Worm (Caenorhabditis elegans) whole organism, mixed stage, embryonic: ENCODE results near the gene hlh-27.
"Not testable (repeated sequence)": the region's sequence is repeated elsewhere in the genome, so short reads cannot be mapped to it uniquely, and the experiment has no call there.

ENCODE experiments used
- M03D4.4 ChIP-seq: sonication (generic microtip); optimal IDR thresholded peaks from 2 replicates; lab custom pipeline; 2017; ENCODE audit warnings: mild to moderate bottlenecking, missing genetic modification characterization, missing compliant biosample characterization
- bed-3 ChIP-seq: fragments of 200-800 bp; sonication (Bioruptor generic); optimal IDR thresholded peaks from 3 replicates; lab custom pipeline; 2018; ENCODE audit warnings: mild to moderate bottlenecking, missing genetic modification characterization, moderate library complexity, missing compliant biosample characterization
- blmp-1 ChIP-seq: fragments of 150-350 bp; optimal IDR thresholded peaks from 2 replicates; lab custom pipeline; 2014; ENCODE audit warnings: missing biosample characterization, missing genetic modification characterization
- ceh-39 ChIP-seq: fragments of 150-350 bp; optimal IDR thresholded peaks from 2 replicates; lab custom pipeline; 2014; ENCODE audit warnings: missing biosample characterization, missing genetic modification characterization
- ceh-43 ChIP-seq: fragments of 200-800 bp; sonication (Bioruptor generic); optimal IDR thresholded peaks from 2 replicates; lab custom pipeline; 2018; ENCODE audit warnings: mild to moderate bottlenecking, missing genetic modification characterization, moderate library complexity, missing compliant biosample characterization
- ceh-83 ChIP-seq: fragments of 200-800 bp; sonication (Bioruptor generic); optimal IDR thresholded peaks from 2 replicates; lab custom pipeline; 2018; ENCODE audit warnings: mild to moderate bottlenecking, missing genetic modification characterization, missing compliant biosample characterization
- ces-1 ChIP-seq: fragments of 150-350 bp; optimal IDR thresholded peaks from 2 replicates; lab custom pipeline; 2014; ENCODE audit warnings: missing biosample characterization, missing genetic modification reagents, missing genetic modification characterization
- cnd-1 ChIP-seq: fragments of 200-800 bp; sonication (Bioruptor generic); optimal IDR thresholded peaks from 2 replicates; lab custom pipeline; 2018; ENCODE audit warnings: mild to moderate bottlenecking, missing genetic modification characterization, missing compliant biosample characterization
- drap-1 ChIP-seq: fragments of 200-800 bp; sonication (Bioruptor generic); optimal IDR thresholded peaks from 3 replicates; lab custom pipeline; 2018; ENCODE audit warnings: mild to moderate bottlenecking, missing genetic modification characterization, missing compliant biosample characterization
- elt-1 ChIP-seq: sonication (generic microtip); optimal IDR thresholded peaks from 2 replicates; lab custom pipeline; 2017; ENCODE audit warnings: missing genetic modification characterization, mild to moderate bottlenecking, missing compliant biosample characterization, antibody characterized with exemption, moderate library complexity, borderline replicate concordance; ENCODE audit not compliant: insufficient read depth
- elt-3 ChIP-seq: fragments of 150-350 bp; optimal IDR thresholded peaks from 2 replicates; lab custom pipeline; 2014; ENCODE audit warnings: missing biosample characterization, missing genetic modification characterization
- ham-2 ChIP-seq: fragments of 200-800 bp; sonication (Bioruptor generic); optimal IDR thresholded peaks from 2 replicates; lab custom pipeline; 2018; ENCODE audit warnings: mild to moderate bottlenecking, missing genetic modification characterization, missing compliant biosample characterization
- hlh-1 ChIP-seq: fragments of 150-350 bp; optimal IDR thresholded peaks from 2 replicates; lab custom pipeline; 2014; ENCODE audit warnings: missing biosample characterization, missing genetic modification reagents, missing genetic modification characterization
- lin-13 ChIP-seq: fragments of 150-350 bp; optimal IDR thresholded peaks from 2 replicates; lab custom pipeline; 2014; ENCODE audit warnings: missing biosample characterization, missing genetic modification characterization
- lin-32 ChIP-seq: fragments of 200-800 bp; sonication (Bioruptor generic); optimal IDR thresholded peaks from 2 replicates; lab custom pipeline; 2018; ENCODE audit warnings: mild to moderate bottlenecking, missing genetic modification characterization, missing compliant biosample characterization
- lsy-2 ChIP-seq: fragments of 150-350 bp; optimal IDR thresholded peaks from 2 replicates; lab custom pipeline; 2014; ENCODE audit warnings: missing biosample characterization, missing genetic modification characterization
- mab-5 ChIP-seq: fragments of 150-350 bp; optimal IDR thresholded peaks from 2 replicates; lab custom pipeline; 2014; ENCODE audit warnings: missing biosample characterization, missing genetic modification characterization
- mep-1 ChIP-seq: fragments of 150-350 bp; optimal IDR thresholded peaks from 2 replicates; lab custom pipeline; 2017; ENCODE audit warnings: missing biosample characterization, missing genetic modification reagents, missing genetic modification characterization, inconsistent platforms
- mls-2 ChIP-seq: sonication (generic microtip); optimal IDR thresholded peaks from 2 replicates; lab custom pipeline; 2016; ENCODE audit warnings: mild to moderate bottlenecking, missing genetic modification characterization, moderate library complexity, missing compliant biosample characterization
- nhr-2 ChIP-seq: fragments of 150-350 bp; optimal IDR thresholded peaks from 2 replicates; lab custom pipeline; 2014; ENCODE audit warnings: missing biosample characterization, missing genetic modification characterization
- nhr-237 ChIP-seq: fragments of 150-350 bp; optimal IDR thresholded peaks from 2 replicates; lab custom pipeline; 2014; ENCODE audit warnings: missing biosample characterization, missing genetic modification characterization
- nhr-28 ChIP-seq: fragments of 150-350 bp; optimal IDR thresholded peaks from 2 replicates; lab custom pipeline; 2014; ENCODE audit warnings: missing biosample characterization, missing genetic modification characterization
- nhr-76 ChIP-seq: sonication (generic microtip); optimal IDR thresholded peaks from 2 replicates; lab custom pipeline; 2017; ENCODE audit warnings: missing biosample characterization, missing genetic modification characterization
- pha-4 ChIP-seq: fragments of 150-350 bp; optimal IDR thresholded peaks from 2 replicates; lab custom pipeline; 2018; ENCODE audit warnings: missing biosample characterization, missing genetic modification reagents, missing genetic modification characterization
- snpc-4 ChIP-seq: fragments of 150-350 bp; optimal IDR thresholded peaks from 2 replicates; lab custom pipeline; 2014; ENCODE audit warnings: missing biosample characterization, missing genetic modification characterization
- sptf-1 ChIP-seq: sonication (generic microtip); optimal IDR thresholded peaks from 2 replicates; lab custom pipeline; 2017; ENCODE audit warnings: mild to moderate bottlenecking, missing genetic modification characterization, moderate library complexity, missing compliant biosample characterization
- tbx-8 ChIP-seq: fragments of 200-800 bp; sonication (Bioruptor generic); optimal IDR thresholded peaks from 2 replicates; lab custom pipeline; 2018; ENCODE audit warnings: mild to moderate bottlenecking, missing genetic modification characterization, moderate library complexity, missing compliant biosample characterization
- unc-39 ChIP-seq: fragments of 150-350 bp; optimal IDR thresholded peaks from 2 replicates; lab custom pipeline; 2014; ENCODE audit warnings: missing biosample characterization, missing genetic modification characterization
- unc-62 ChIP-seq: fragments of 150-350 bp; optimal IDR thresholded peaks from 2 replicates; lab custom pipeline; 2014; ENCODE audit warnings: missing biosample characterization, missing genetic modification reagents, missing genetic modification characterization
- zip-8 ChIP-seq: fragments of 150-350 bp; optimal IDR thresholded peaks from 2 replicates; lab custom pipeline; 2014; ENCODE audit warnings: missing biosample characterization, missing genetic modification characterization
- ztf-11 ChIP-seq: fragments of 150-350 bp; optimal IDR thresholded peaks from 2 replicates; lab custom pipeline; 2014; ENCODE audit warnings: missing biosample characterization, missing genetic modification characterization

Gene hlh-27

ce11 chrII:5540113-5540512 is at the start of gene hlh-27:
TSS of gene hlh-27 (minus strand) at chrII:5540213.
- not testable (repeated sequence) for TF ChIP-seq ceh-43; unc-62 (GFP tag; lab: Kevin White, UChicago); tbx-8 (GFP tag; lab: Kevin White, UChicago)

DNA sequence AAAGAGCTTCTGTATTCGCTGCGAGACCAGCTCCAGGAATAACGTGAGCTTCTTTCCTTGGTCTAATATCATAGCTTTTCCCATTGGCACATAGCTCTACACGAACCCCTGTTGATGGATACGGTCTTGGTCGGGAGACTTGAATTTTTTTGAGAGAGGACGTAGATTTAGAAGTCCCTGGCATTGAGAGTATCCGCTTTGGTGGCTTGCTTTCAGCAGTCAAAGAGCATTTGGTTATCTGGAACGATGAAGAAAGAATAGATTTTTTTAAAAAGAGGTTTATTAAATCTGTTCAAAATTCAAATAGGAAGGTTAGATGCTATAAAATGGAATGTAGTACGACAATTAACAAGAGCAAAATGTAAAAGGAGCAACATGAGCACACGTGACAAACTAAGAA is 49.7 kb upstream of the hlh-27 start, which contains the start of gene C17G10.13:
C17G10.13 (minus strand) TSS at position 101 of the 400 bp plus-strand sequence.
- no peak for TF ChIP-seq elt-1
- TF ChIP-seq nhr-237 (tag; lab: Kevin White, UChicago): no peak
- TF ChIP-seq snpc-4 (tag; lab: Kevin White, UChicago): no peak
- no peak for TF ChIP-seq pha-4
- TF ChIP-seq unc-39: no peak
- no peak for TF ChIP-seq nhr-28
- no peak for TF ChIP-seq ceh-43
- no peak for TF ChIP-seq ham-2 (GFP tag; lab: Kevin White, UChicago)
- TF ChIP-seq hlh-1: no peak
- no peak for TF ChIP-seq mab-5 (tag; lab: Kevin White, UChicago)
- no peak for TF ChIP-seq nhr-76 (tag; lab: Kevin White, UChicago)

- TF ChIP-seq cnd-1 (tag; lab: Kevin White, UChicago) (no peak), elt-3 (tag; lab: Kevin White, UChicago) (no peak), ceh-83 (no peak), mls-2 (tag; lab: Kevin White, UChicago) (no peak), tbx-8 (GFP tag; lab: Kevin White, UChicago) (no peak), lin-13 (tag; lab: Kevin White, UChicago) (no peak), lin-32 (GFP tag; lab: Kevin White, UChicago) (no peak), mep-1 (tag; lab: Kevin White, UChicago) (no peak), M03D4.4 (tag; lab: Kevin White, UChicago) (no peak), drap-1 (GFP tag; lab: Kevin White, UChicago) (no peak), sptf-1 (tag; lab: Kevin White, UChicago) (no peak), lsy-2 (no peak), unc-39 (no peak), hlh-1 (no peak), zip-8 (no peak), mab-5 (tag; lab: Kevin White, UChicago) (no peak), ceh-39 (no peak)
- TF ChIP-seq, all 35 proteins: peak for 0
Observed at ce11 chrII:5587794-5588193, 47.8 kb upstream of the hlh-27 start.

DNA sequence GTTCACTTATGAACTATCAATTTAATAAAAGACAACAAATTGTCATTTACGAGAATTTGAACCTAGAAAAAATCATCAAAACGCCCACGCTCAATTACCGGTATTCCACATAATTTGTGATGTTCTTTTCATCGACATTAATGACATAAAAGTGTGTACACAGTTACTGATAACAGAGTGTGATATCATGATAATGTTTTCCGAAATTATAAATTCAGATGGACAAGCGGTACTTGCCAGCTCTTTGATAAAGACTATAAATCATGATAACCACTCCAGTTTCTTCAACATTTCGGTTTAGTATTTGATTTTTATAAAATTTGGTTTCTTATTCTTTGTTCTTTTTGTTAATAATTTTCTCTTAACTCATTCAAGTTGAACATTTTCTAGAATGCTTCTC is 45.8 kb upstream of the hlh-27 start, which contains the start of gene lys-8:
lys-8 (plus strand) TSS at position 391 of the 400 bp plus-strand sequence.
- TF ChIP-seq mab-5 (tag; lab: Kevin White, UChicago) (no peak), tbx-8 (GFP tag; lab: Kevin White, UChicago) (no peak), unc-62 (GFP tag; lab: Kevin White, UChicago) (no peak), bed-3 (GFP tag; lab: Kevin White, UChicago) (no peak), elt-1 (no peak), ces-1 (GFP tag; lab: Kevin White, UChicago) (no peak), pha-4 (no peak), nhr-28 (no peak), ham-2 (GFP tag; lab: Kevin White, UChicago) (no peak), sptf-1 (tag; lab: Kevin White, UChicago) (no peak), nhr-2 (tag; lab: Kevin White, UChicago) (no peak), nhr-76 (tag; lab: Kevin White, UChicago) (no peak), ceh-43 (no peak), ceh-83 (no peak), drap-1 (GFP tag; lab: Kevin White, UChicago) (no peak), elt-3 (tag; lab: Kevin White, UChicago) (no peak), blmp-1 (tag; lab: Kevin White, UChicago) (no peak), lin-32 (GFP tag; lab: Kevin White, UChicago) (no peak), cnd-1 (tag; lab: Kevin White, UChicago) (no peak), snpc-4 (tag; lab: Kevin White, UChicago) (no peak)

ce11 chrII:5582309-5582708 is 42.3 kb upstream of the hlh-27 start, which contains the start of gene T25E4.2:
TSS of gene T25E4.2 (minus strand) at chrII:5582409.
- TF ChIP-seq ztf-11 (tag; lab: Kevin White, UChicago): no peak
- no peak for TF ChIP-seq nhr-76 (tag; lab: Kevin White, UChicago)
- no peak for TF ChIP-seq blmp-1 (tag; lab: Kevin White, UChicago)
